Fruit fly (Drosophila melanogaster) whole organism, embryonic: ENCODE data around the gene CG5346.

ENCODE experiments used
- CG1024 ChIP-seq: fragments of 200-800 bp; sonication (Bioruptor generic); IDR thresholded peaks from 2 replicates; pipeline ENCODE4 v1.3.6; 2022; ENCODE audit warnings: missing biosample characterization, missing genetic modification characterization
- CG10543 ChIP-seq: fragments of 200-800 bp; sonication (Bioruptor generic); optimal IDR thresholded peaks from 3 replicates; lab custom pipeline; 2017; ENCODE audit warnings: missing biosample characterization, mild to moderate bottlenecking, missing genetic modification characterization, moderate library complexity
- CG11456 ChIP-seq: fragments of 200-800 bp; sonication (Bioruptor generic); IDR thresholded peaks from 3 replicates; pipeline ENCODE4 v1.3.6; 2022; ENCODE audit warnings: missing biosample characterization, missing genetic modification characterization
- CG12942 ChIP-seq: fragments of 200-800 bp; sonication (Bioruptor generic); optimal IDR thresholded peaks from 3 replicates; lab custom pipeline; 2016; ENCODE audit warnings: missing biosample characterization, missing genetic modification characterization
- CG13296 ChIP-seq: fragments of 200-800 bp; sonication (Bioruptor generic); optimal IDR thresholded peaks from 3 replicates; lab custom pipeline; 2018; ENCODE audit warnings: missing biosample characterization, mild to moderate bottlenecking, missing genetic modification characterization
- CG15479 ChIP-seq: fragments of 200-800 bp; sonication (Bioruptor generic); optimal IDR thresholded peaks from 3 replicates; lab custom pipeline; 2019; ENCODE audit warnings: missing biosample characterization, mild to moderate bottlenecking, missing genetic modification characterization, moderate library complexity
- CG1603 ChIP-seq: fragments of 200-800 bp; sonication (Bioruptor generic); optimal IDR thresholded peaks from 2 replicates; lab custom pipeline; 2019; ENCODE audit warnings: missing biosample characterization, mild to moderate bottlenecking, missing genetic modification characterization, moderate library complexity
- CG17328 ChIP-seq: fragments of 200-800 bp; sonication (Bioruptor generic); IDR thresholded peaks from 2 replicates; pipeline ENCODE4 v1.3.6; 2022; ENCODE audit warnings: missing biosample characterization, missing genetic modification characterization
- CG17361 ChIP-seq: fragments of 200-800 bp; sonication (Bioruptor generic); IDR thresholded peaks from 3 replicates; pipeline ENCODE4 v1.3.6; 2022; ENCODE audit warnings: missing biosample characterization, missing genetic modification characterization
- CG30403 ChIP-seq: fragments of 200-800 bp; sonication (Bioruptor generic); optimal IDR thresholded peaks from 3 replicates; lab custom pipeline; 2016; ENCODE audit warnings: missing biosample characterization, missing genetic modification characterization
- CG42726 ChIP-seq: fragments of 200-800 bp; sonication (Bioruptor generic); IDR thresholded peaks from 2 replicates; pipeline ENCODE4 v1.3.6; 2022; ENCODE audit warnings: missing biosample characterization, missing genetic modification characterization; ENCODE audit not compliant: partially characterized antibody
- CG4854 ChIP-seq: fragments of 200-800 bp; sonication (Bioruptor generic); optimal IDR thresholded peaks from 2 replicates; lab custom pipeline; 2016; ENCODE audit warnings: missing biosample characterization, missing genetic modification characterization, inconsistent platforms
- CG7786 ChIP-seq: fragments of 200-800 bp; sonication (Bioruptor generic); optimal IDR thresholded peaks from 2 replicates; lab custom pipeline; 2016; ENCODE audit warnings: missing biosample characterization, missing genetic modification characterization
- CG9797 ChIP-seq: fragments of 200-800 bp; sonication (Bioruptor generic); optimal IDR thresholded peaks from 3 replicates; lab custom pipeline; 2018; ENCODE audit warnings: missing biosample characterization, mild to moderate bottlenecking, missing genetic modification characterization
- Dad ChIP-seq: fragments of 200-800 bp; sonication (Bioruptor generic); optimal IDR thresholded peaks from 3 replicates; lab custom pipeline; 2016; ENCODE audit warnings: missing biosample characterization, missing genetic modification characterization
- Dref ChIP-seq: fragments of 200-800 bp; sonication (Bioruptor generic); IDR thresholded peaks from 2 replicates; pipeline ENCODE4 v1.3.6; 2022; ENCODE audit warnings: missing biosample characterization, missing genetic modification characterization
- Fer1 ChIP-seq: fragments of 200-800 bp; sonication (Bioruptor generic); optimal IDR thresholded peaks from 2 replicates; lab custom pipeline; 2017; ENCODE audit warnings: missing biosample characterization, mild to moderate bottlenecking, missing genetic modification characterization
- Fer2 ChIP-seq: fragments of 200-800 bp; sonication (Bioruptor generic); optimal IDR thresholded peaks from 2 replicates; lab custom pipeline; 2018; ENCODE audit warnings: missing biosample characterization, mild to moderate bottlenecking, missing genetic modification characterization, moderate library complexity
- H2.0 ChIP-seq: fragments of 200-800 bp; sonication (Bioruptor generic); IDR thresholded peaks from 2 replicates; pipeline ENCODE4 v1.3.6; 2022; ENCODE audit warnings: missing biosample characterization, missing genetic modification characterization
- Jarid2 ChIP-seq: fragments of 200-800 bp; sonication (Bioruptor generic); optimal IDR thresholded peaks from 3 replicates; lab custom pipeline; 2017; ENCODE audit warnings: mild to moderate bottlenecking, missing biosample characterization, missing genetic modification reagents, missing genetic modification characterization
- Med ChIP-seq: fragments of 200-800 bp; sonication (Bioruptor generic); peaks from one replicate; lab custom pipeline; 2016; ENCODE audit warnings: missing biosample characterization, missing genetic modification characterization, mild to moderate bottlenecking, inconsistent platforms, moderate library complexity
- NC2α ChIP-seq: fragments of 200-800 bp; sonication (Bioruptor generic); optimal IDR thresholded peaks from 2 replicates; lab custom pipeline; 2016; ENCODE audit warnings: missing biosample characterization, missing genetic modification characterization
- NFAT ChIP-seq: fragments of 200-800 bp; sonication (Bioruptor generic); IDR thresholded peaks from 2 replicates; pipeline ENCODE4 v1.3.6; 2022; ENCODE audit warnings: missing biosample characterization, missing genetic modification characterization
- Neu2 ChIP-seq: fragments of 200-800 bp; sonication (Bioruptor generic); optimal IDR thresholded peaks from 3 replicates; lab custom pipeline; 2016; ENCODE audit warnings: missing biosample characterization, missing genetic modification characterization, borderline replicate concordance
- Pdp1 ChIP-seq, 2 experiments: fragments of 200-800 bp; sonication (Bioruptor generic); optimal IDR thresholded peaks; 3 replicates each; lab custom pipeline; 2016; ENCODE audit warnings: missing biosample characterization in 2 of 2, missing genetic modification characterization in 2 of 2, mild to moderate bottlenecking in 1 of 2, moderate library complexity in 1 of 2
- Ptx1 ChIP-seq: fragments of 200-800 bp; sonication (Bioruptor generic); IDR thresholded peaks from 2 replicates; pipeline ENCODE4 v1.3.6; 2022; ENCODE audit warnings: missing biosample characterization, missing genetic modification characterization
- Trl ChIP-seq, 3 experiments: fragments of >200 bp in 2 of 3; fragments of 200-800 bp in 1 of 3; sonication (Bioruptor generic) in 1 of 3; optimal IDR thresholded peaks; 2 replicates in 1 of 3; 3 replicates in 2 of 3; lab custom pipeline; 2016 to 2017; ENCODE audit warnings: missing biosample characterization in 1 of 3, missing genetic modification characterization in 1 of 3
- br ChIP-seq: fragments of >200 bp; optimal IDR thresholded peaks from 2 replicates; lab custom pipeline; 2017
- bsh ChIP-seq, 2 experiments: fragments of 200-800 bp; sonication (Bioruptor generic); optimal IDR thresholded peaks; 2 replicates each; lab custom pipeline; 2017 to 2018; ENCODE audit warnings: mild to moderate bottlenecking in 2 of 2, missing biosample characterization in 2 of 2, missing genetic modification characterization in 2 of 2, moderate library complexity in 1 of 2
- dpn ChIP-seq, 2 experiments: fragments of 200-800 bp; sonication (Bioruptor generic); optimal IDR thresholded peaks; 3 replicates each; lab custom pipeline; 2016; ENCODE audit warnings: missing biosample characterization in 2 of 2, missing genetic modification characterization in 2 of 2
- en ChIP-seq: fragments of 200-800 bp; sonication (Bioruptor generic); optimal IDR thresholded peaks from 2 replicates; lab custom pipeline; 2016; ENCODE audit warnings: missing biosample characterization, missing genetic modification characterization
- eyg ChIP-seq: fragments of 200-800 bp; sonication (Bioruptor generic); optimal IDR thresholded peaks from 3 replicates; lab custom pipeline; 2016; ENCODE audit warnings: missing biosample characterization, missing genetic modification characterization
- gfzf ChIP-seq: fragments of 200-800 bp; sonication (Bioruptor generic); optimal IDR thresholded peaks from 2 replicates; lab custom pipeline; 2016; ENCODE audit warnings: missing biosample characterization, mild to moderate bottlenecking, missing genetic modification characterization, moderate library complexity
- grn ChIP-seq: fragments of 200-800 bp; sonication (Bioruptor generic); optimal IDR thresholded peaks from 3 replicates; lab custom pipeline; 2017; ENCODE audit warnings: missing biosample characterization, missing genetic modification characterization
- hb ChIP-seq: fragments of 200-800 bp; sonication (Bioruptor generic); IDR thresholded peaks from 3 replicates; pipeline ENCODE4 v1.3.6; 2022; ENCODE audit warnings: missing biosample characterization, missing genetic modification characterization; ENCODE audit not compliant: partially characterized antibody
- mirr ChIP-seq: fragments of 200-800 bp; sonication (Bioruptor generic); optimal IDR thresholded peaks from 3 replicates; lab custom pipeline; 2018; ENCODE audit warnings: missing biosample characterization, mild to moderate bottlenecking, missing genetic modification characterization
- nmo ChIP-seq: fragments of 200-800 bp; sonication (Bioruptor generic); optimal IDR thresholded peaks from 2 replicates; lab custom pipeline; 2018; ENCODE audit warnings: missing biosample characterization, mild to moderate bottlenecking, missing genetic modification characterization, moderate library complexity
- prd ChIP-seq, 3 experiments: fragments of >200 bp in 2 of 3; fragments of 200-800 bp in 1 of 3; sonication (Bioruptor generic) in 1 of 3; optimal IDR thresholded peaks in 2 of 3; IDR thresholded peaks in 1 of 3; 2 replicates in 2 of 3; 3 replicates in 1 of 3; pipeline versions ENCODE4 v1.3.6 to Lab custom; 2017 to 2022; ENCODE audit warnings: missing biosample characterization in 1 of 3, missing genetic modification characterization in 1 of 3
- ranshi ChIP-seq: fragments of 200-800 bp; sonication (Bioruptor generic); IDR thresholded peaks from 2 replicates; pipeline ENCODE4 v1.3.6; 2022; ENCODE audit warnings: missing biosample characterization, missing genetic modification characterization
- ro ChIP-seq: fragments of 200-800 bp; sonication (Bioruptor generic); IDR thresholded peaks from 2 replicates; pipeline ENCODE4 v1.3.6; 2022; ENCODE audit warnings: missing biosample characterization, missing genetic modification characterization
- slbo ChIP-seq: fragments of 200-800 bp; sonication (Bioruptor generic); IDR thresholded peaks from 2 replicates; pipeline ENCODE4 v1.3.6; 2022; ENCODE audit warnings: missing biosample characterization, missing genetic modification characterization
- sna ChIP-seq: fragments of 200-800 bp; sonication (Bioruptor generic); IDR thresholded peaks from 2 replicates; pipeline ENCODE4 v1.3.6; 2022; ENCODE audit warnings: missing biosample characterization, missing genetic modification characterization; ENCODE audit not compliant: partially characterized antibody
- sr ChIP-seq: fragments of 200-800 bp; sonication (Bioruptor generic); IDR thresholded peaks from 3 replicates; pipeline ENCODE4 v1.3.6; 2022; ENCODE audit warnings: missing biosample characterization, missing genetic modification characterization
- stc ChIP-seq: fragments of 200-800 bp; sonication (Bioruptor generic); IDR thresholded peaks from 2 replicates; pipeline ENCODE4 v1.3.6; 2022; ENCODE audit warnings: missing biosample characterization, missing genetic modification characterization
- tap ChIP-seq: fragments of 200-800 bp; optimal IDR thresholded peaks from 3 replicates; lab custom pipeline; 2019; ENCODE audit warnings: missing biosample characterization, mild to moderate bottlenecking, missing genetic modification characterization, moderate library complexity
- tgo ChIP-seq: fragments of 200-800 bp; sonication (Bioruptor generic); IDR thresholded peaks from 3 replicates; pipeline ENCODE4 v1.3.6; 2022; ENCODE audit warnings: missing biosample characterization, missing genetic modification characterization
- tup ChIP-seq: fragments of 200-800 bp; sonication (Bioruptor generic); optimal IDR thresholded peaks from 2 replicates; lab custom pipeline; 2016; ENCODE audit warnings: missing biosample characterization, mild to moderate bottlenecking, missing genetic modification characterization, moderate library complexity
- vvl ChIP-seq: fragments of 200-800 bp; sonication (Bioruptor generic); IDR thresholded peaks from 2 replicates; pipeline ENCODE4 v1.3.6; 2022; ENCODE audit warnings: missing biosample characterization, missing genetic modification characterization
- zf30C ChIP-seq: fragments of 200-800 bp; sonication (Bioruptor generic); optimal IDR thresholded peaks from 3 replicates; lab custom pipeline; 2018; ENCODE audit warnings: missing biosample characterization, mild to moderate bottlenecking, missing genetic modification characterization

The CG5346 gene

dm6 chr3R:22542773-22543411 lies 14.4 kb upstream of the CG5346 start (continued):
- TF ChIP-seq Ptx1 (GFP tag; lab: Robert Waterston, UW), result peak; percentile 45; the same call in 1 of the 2 replicates
- no peak for TF ChIP-seq nmo (GFP tag; lab: Kevin White, UChicago)
- peak; percentile 44; the same call in 1 of the 3 replicates for TF ChIP-seq tgo (GFP tag; lab: Robert Waterston, UW)
- TF ChIP-seq CG1603 (tag; lab: Kevin White, UChicago), result no peak
- peak; percentile 5 for TF ChIP-seq Fer1
- no peak for TF ChIP-seq Neu2 (GFP tag; lab: Kevin White, UChicago)
- no peak for TF ChIP-seq ro (GFP tag; lab: Robert Waterston, UW)
- TF ChIP-seq hb (GFP tag; lab: Robert Waterston, UW), result no peak
- TF ChIP-seq Pdp1 (GFP tag; optimal IDR thresholded peaks at IDR 0.05; lab: Kevin White, UChicago), result no peak
- no peak for TF ChIP-seq sr (GFP tag; lab: Robert Waterston, UW)
- TF ChIP-seq vvl (GFP tag; lab: Robert Waterston, UW), result peak; percentile 57
- no peak for TF ChIP-seq CG12942 (GFP tag; lab: Kevin White, UChicago)
- no peak for TF ChIP-seq en
- no peak for TF ChIP-seq slbo (GFP tag; lab: Robert Waterston, UW)
- peak in 1 of 2 experiments; percentile 22 for TF ChIP-seq dpn (GFP tag; optimal IDR thresholded peaks at IDR 0.05; lab: Kevin White, UChicago)
- no peak for TF ChIP-seq Med
- TF ChIP-seq tap (tag; lab: Kevin White, UChicago), result peak; percentile 24
- TF ChIP-seq eyg (GFP tag; lab: Kevin White, UChicago), result no peak
- no peak for TF ChIP-seq Dad (GFP tag; lab: Kevin White, UChicago)
- TF ChIP-seq Dref (GFP tag; lab: Robert Waterston, UW), result no peak
- no peak for TF ChIP-seq H2.0 (GFP tag; lab: Robert Waterston, UW)
- TF ChIP-seq CG4854 (GFP tag; lab: Kevin White, UChicago), result no peak
- no peak for TF ChIP-seq zf30C (GFP tag; lab: Kevin White, UChicago)
- TF ChIP-seq CG13296 (GFP tag; lab: Kevin White, UChicago), result no peak
- peak; percentile 29; the same call in 1 of the 2 replicates for TF ChIP-seq ranshi (GFP tag; lab: Robert Waterston, UW)
- TF ChIP-seq prd (optimal IDR thresholded peaks at IDR 0.05; lab: Kevin White, UChicago), result no peak
- TF ChIP-seq prd (GFP tag; IDR thresholded peaks at IDR 0.05; lab: Robert Waterston, UW), result peak; percentile 49; the same call in 1 of the 3 replicates
- TF ChIP-seq CG17328 (GFP tag; lab: Robert Waterston, UW), result peak; percentile 34; the same call in 1 of the 2 replicates
- TF ChIP-seq CG10543, result no peak
- no peak for TF ChIP-seq br (lab: Kevin White, UChicago)
- TF ChIP-seq CG9797 (GFP tag; lab: Kevin White, UChicago), result no peak
- TF ChIP-seq sna, result no peak
- no peak for TF ChIP-seq CG30403 (GFP tag; lab: Kevin White, UChicago)
- no peak for TF ChIP-seq CG7786 (GFP tag; lab: Kevin White, UChicago)
- TF ChIP-seq Fer2 (tag; lab: Kevin White, UChicago), result no peak
- no peak for TF ChIP-seq bsh (GFP tag; optimal IDR thresholded peaks at IDR 0.05; lab: Kevin White, UChicago)
- TF ChIP-seq Jarid2 (GFP tag; lab: Kevin White, UChicago), result no peak
- TF ChIP-seq CG11456 (GFP tag; lab: Robert Waterston, UW), result no peak
- TF ChIP-seq Trl (optimal IDR thresholded peaks at IDR 0.05; lab: Kevin White, UChicago), result no peak
- no peak for TF ChIP-seq Trl (GFP tag; optimal IDR thresholded peaks at IDR 0.05; lab: Kevin White, UChicago)
- no peak for TF ChIP-seq grn (GFP tag; lab: Kevin White, UChicago)
- TF ChIP-seq gfzf (GFP tag; lab: Kevin White, UChicago), result no peak
- TF ChIP-seq CG17361 (GFP tag; lab: Robert Waterston, UW), result 0 out of 3 replicates have a peak, but pooled peaks have one; percentile 25
- no peak for TF ChIP-seq NFAT (GFP tag; lab: Robert Waterston, UW)
- TF ChIP-seq mirr, result no peak
- TF ChIP-seq CG42726 (GFP tag; lab: Robert Waterston, UW), result no peak
- no peak for TF ChIP-seq tup (GFP tag; lab: Kevin White, UChicago)
- TF ChIP-seq NC2α (GFP tag; lab: Kevin White, UChicago), result no peak
- TF ChIP-seq stc (GFP tag; lab: Robert Waterston, UW), result peak; percentile 67
- TF ChIP-seq CG15479 (GFP tag; lab: Kevin White, UChicago), result no peak
- no peak for TF ChIP-seq CG1024 (GFP tag; lab: Robert Waterston, UW)
